Fruit fly (Drosophila melanogaster) whole organism, embryonic: ENCODE data around the gene CG45066.
A peak's percentile ranks its signal among the peaks of the same experiment; 100 is the strongest.

Source experiments
- Atf-2 ChIP-seq: fragments of 200-800 bp; sonication (Bioruptor generic); optimal IDR thresholded peaks from 2 replicates; lab custom pipeline; 2016; ENCODE audit warnings: missing biosample characterization, missing genetic modification characterization
- Atf6 ChIP-seq: fragments of 200-800 bp; sonication (Bioruptor generic); IDR thresholded peaks from 2 replicates; pipeline ENCODE4 v1.3.6; 2022; ENCODE audit warnings: missing biosample characterization, missing genetic modification characterization
- CG1024 ChIP-seq: fragments of 200-800 bp; sonication (Bioruptor generic); IDR thresholded peaks from 2 replicates; pipeline ENCODE4 v1.3.6; 2022; ENCODE audit warnings: missing biosample characterization, missing genetic modification characterization
- CG10654 ChIP-seq: fragments of 200-800 bp; sonication (Bioruptor generic); optimal IDR thresholded peaks from 2 replicates; lab custom pipeline; 2016; ENCODE audit warnings: missing biosample characterization, missing genetic modification characterization
- CG11723 ChIP-seq: fragments of 200-800 bp; sonication (Bioruptor generic); optimal IDR thresholded peaks from 2 replicates; lab custom pipeline; 2017; ENCODE audit warnings: missing biosample characterization, mild to moderate bottlenecking, missing genetic modification characterization
- CG12104 ChIP-seq: fragments of 200-800 bp; sonication (Bioruptor generic); optimal IDR thresholded peaks from 3 replicates; lab custom pipeline; 2016; ENCODE audit warnings: missing biosample characterization, missing genetic modification characterization
- CG12942 ChIP-seq: fragments of 200-800 bp; sonication (Bioruptor generic); optimal IDR thresholded peaks from 3 replicates; lab custom pipeline; 2016; ENCODE audit warnings: missing biosample characterization, missing genetic modification characterization
- CG14014 ChIP-seq: fragments of 200-800 bp; sonication (Bioruptor generic); IDR thresholded peaks from 2 replicates; pipeline ENCODE4 v1.3.6; 2022; ENCODE audit warnings: missing biosample characterization, missing genetic modification characterization
- CG15269 ChIP-seq: fragments of 200-800 bp; sonication (Bioruptor generic); optimal IDR thresholded peaks from 2 replicates; lab custom pipeline; 2018; ENCODE audit warnings: missing biosample characterization, mild to moderate bottlenecking, missing genetic modification characterization, moderate library complexity
- CG16813 ChIP-seq: fragments of 200-800 bp; sonication (Bioruptor generic); IDR thresholded peaks from 3 replicates; pipeline ENCODE4 v1.3.6; 2022; ENCODE audit warnings: missing biosample characterization, missing genetic modification characterization; ENCODE audit not compliant: partially characterized antibody
- CG30403 ChIP-seq: fragments of 200-800 bp; sonication (Bioruptor generic); optimal IDR thresholded peaks from 3 replicates; lab custom pipeline; 2016; ENCODE audit warnings: missing biosample characterization, missing genetic modification characterization
- CG3407 ChIP-seq: fragments of 200-800 bp; sonication (Bioruptor generic); optimal IDR thresholded peaks from 2 replicates; lab custom pipeline; 2018; ENCODE audit warnings: missing biosample characterization, mild to moderate bottlenecking, missing genetic modification characterization
- CG34224 ChIP-seq: fragments of 200-800 bp; sonication (Bioruptor generic); IDR thresholded peaks from 3 replicates; pipeline ENCODE4 v1.3.6; 2022; ENCODE audit warnings: missing biosample characterization, missing genetic modification characterization; ENCODE audit not compliant: partially characterized antibody
- CG34376 ChIP-seq: fragments of 200-800 bp; sonication (Bioruptor generic); optimal IDR thresholded peaks from 2 replicates; lab custom pipeline; 2018; ENCODE audit warnings: missing biosample characterization, mild to moderate bottlenecking, missing genetic modification characterization
- CG34422 ChIP-seq: fragments of 200-800 bp; sonication (Bioruptor generic); IDR thresholded peaks from 3 replicates; pipeline ENCODE4 v1.3.6; 2022; ENCODE audit warnings: missing biosample characterization, missing genetic modification characterization
- CG4328 ChIP-seq: fragments of 200-800 bp; sonication (Bioruptor generic); optimal IDR thresholded peaks from 3 replicates; lab custom pipeline; 2017; ENCODE audit warnings: missing biosample characterization, missing genetic modification reagents, missing genetic modification characterization
- CG6175 ChIP-seq: fragments of 200-800 bp; sonication (Bioruptor generic); IDR thresholded peaks from 3 replicates; pipeline ENCODE4 v1.3.6; 2022; ENCODE audit warnings: missing biosample characterization, missing genetic modification characterization
- CG6765 ChIP-seq: fragments of 200-800 bp; sonication (Bioruptor generic); optimal IDR thresholded peaks from 3 replicates; lab custom pipeline; 2017; ENCODE audit warnings: missing biosample characterization, mild to moderate bottlenecking, missing genetic modification characterization
- CG7786 ChIP-seq: fragments of 200-800 bp; sonication (Bioruptor generic); optimal IDR thresholded peaks from 2 replicates; lab custom pipeline; 2016; ENCODE audit warnings: missing biosample characterization, missing genetic modification characterization
- D19B ChIP-seq: fragments of 200-800 bp; sonication (Bioruptor generic); optimal IDR thresholded peaks from 2 replicates; lab custom pipeline; 2017; ENCODE audit warnings: missing biosample characterization, mild to moderate bottlenecking, missing genetic modification characterization
- Dad ChIP-seq: fragments of 200-800 bp; sonication (Bioruptor generic); optimal IDR thresholded peaks from 3 replicates; lab custom pipeline; 2016; ENCODE audit warnings: missing biosample characterization, missing genetic modification characterization
- Deaf1 ChIP-seq: fragments of 200-800 bp; optimal IDR thresholded peaks from 3 replicates; lab custom pipeline; 2019; ENCODE audit warnings: missing biosample characterization, mild to moderate bottlenecking, missing genetic modification characterization, moderate library complexity
- Dp ChIP-seq: fragments of 200-800 bp; sonication (Bioruptor generic); optimal IDR thresholded peaks from 2 replicates; lab custom pipeline; 2018; ENCODE audit warnings: missing biosample characterization, mild to moderate bottlenecking, missing genetic modification characterization, moderate library complexity
- Drgx ChIP-seq: fragments of 200-800 bp; sonication (Bioruptor generic); IDR thresholded peaks from 2 replicates; pipeline ENCODE4 v1.3.6; 2022; ENCODE audit warnings: missing biosample characterization, missing genetic modification characterization
- Ets97D ChIP-seq: fragments of 200-800 bp; sonication (Bioruptor generic); optimal IDR thresholded peaks from 3 replicates; lab custom pipeline; 2016; ENCODE audit warnings: missing biosample characterization, missing genetic modification characterization
- Gug ChIP-seq: fragments of 200-800 bp; sonication (Bioruptor generic); IDR thresholded peaks from 4 replicates; pipeline ENCODE4 v1.3.6; 2022; ENCODE audit warnings: missing biosample characterization, missing genetic modification characterization
- Hr39 ChIP-seq: fragments of >200 bp; optimal IDR thresholded peaks from 2 replicates; lab custom pipeline; 2017
- Kr ChIP-seq: fragments of 200-800 bp; sonication (Bioruptor generic); optimal IDR thresholded peaks from 2 replicates; lab custom pipeline; 2017; ENCODE audit warnings: missing biosample characterization, mild to moderate bottlenecking, missing genetic modification characterization
- Lhr ChIP-seq: fragments of 200-800 bp; sonication (Bioruptor generic); optimal IDR thresholded peaks from 3 replicates; lab custom pipeline; 2017; ENCODE audit warnings: mild to moderate bottlenecking, missing biosample characterization, missing genetic modification reagents, missing genetic modification characterization
- PHDP ChIP-seq: fragments of 200-800 bp; sonication (Bioruptor generic); optimal IDR thresholded peaks from 3 replicates; lab custom pipeline; 2018; ENCODE audit warnings: missing biosample characterization, mild to moderate bottlenecking, missing genetic modification characterization, moderate library complexity
- ara ChIP-seq: fragments of 200-800 bp; sonication (Bioruptor generic); IDR thresholded peaks from 2 replicates; pipeline ENCODE4 v1.3.6; 2022; ENCODE audit warnings: missing biosample characterization, missing genetic modification characterization
- az2 ChIP-seq: fragments of 200-800 bp; sonication (Bioruptor generic); optimal IDR thresholded peaks from 3 replicates; lab custom pipeline; 2016; ENCODE audit warnings: missing biosample characterization, missing genetic modification characterization
- bowl ChIP-seq: fragments of 200-800 bp; sonication (Bioruptor generic); IDR thresholded peaks from 2 replicates; pipeline ENCODE4 v1.3.6; 2022; ENCODE audit warnings: missing biosample characterization, missing genetic modification characterization
- br ChIP-seq: fragments of >200 bp; optimal IDR thresholded peaks from 2 replicates; lab custom pipeline; 2017
- chif ChIP-seq, 2 experiments: fragments of 200-800 bp; sonication (Bioruptor generic); optimal IDR thresholded peaks; 3 replicates each; lab custom pipeline; 2016; ENCODE audit warnings: missing biosample characterization in 2 of 2, missing genetic modification characterization in 2 of 2
- dmrt99B ChIP-seq: fragments of 200-800 bp; sonication (Bioruptor generic); optimal IDR thresholded peaks from 2 replicates; lab custom pipeline; 2018; ENCODE audit warnings: missing biosample characterization, mild to moderate bottlenecking, missing genetic modification characterization, moderate library complexity
- dysf ChIP-seq: fragments of 200-800 bp; sonication (Bioruptor generic); IDR thresholded peaks from 3 replicates; pipeline ENCODE4 v1.3.6; 2022; ENCODE audit warnings: missing biosample characterization, missing genetic modification characterization
- gem ChIP-seq: fragments of 200-800 bp; sonication (Bioruptor generic); optimal IDR thresholded peaks from 2 replicates; lab custom pipeline; 2019; ENCODE audit warnings: missing biosample characterization, mild to moderate bottlenecking, missing genetic modification characterization, moderate library complexity
- her ChIP-seq: fragments of 200-800 bp; sonication (Bioruptor generic); optimal IDR thresholded peaks from 2 replicates; lab custom pipeline; 2016; ENCODE audit warnings: missing biosample characterization, missing genetic modification characterization
- hth ChIP-seq: fragments of >200 bp; optimal IDR thresholded peaks from 2 replicates; lab custom pipeline; 2017; ENCODE audit warnings: inconsistent platforms
- knrl ChIP-seq: fragments of 200-800 bp; sonication (Bioruptor generic); IDR thresholded peaks from 3 replicates; pipeline ENCODE4 v1.3.6; 2022; ENCODE audit warnings: missing biosample characterization, missing genetic modification characterization; ENCODE audit not compliant: partially characterized antibody
- lola ChIP-seq, 3 experiments: fragments of >200 bp in 2 of 3; fragments of 200-800 bp in 1 of 3; sonication (Bioruptor generic) in 1 of 3; optimal IDR thresholded peaks; 2 replicates each; lab custom pipeline; 2017 to 2019; ENCODE audit warnings: missing biosample characterization in 3 of 3, missing genetic modification characterization in 3 of 3, mild to moderate bottlenecking in 1 of 3, moderate library complexity in 1 of 3
- nom ChIP-seq: fragments of 200-800 bp; sonication (Bioruptor generic); optimal IDR thresholded peaks from 2 replicates; lab custom pipeline; 2017; ENCODE audit warnings: missing biosample characterization, missing genetic modification characterization, mild to moderate bottlenecking, moderate library complexity, missing genetic modification reagents
- psq ChIP-seq: fragments of 200-800 bp; sonication (Bioruptor generic); optimal IDR thresholded peaks from 2 replicates; lab custom pipeline; 2017; ENCODE audit warnings: missing biosample characterization, missing genetic modification characterization
- rib ChIP-seq: fragments of 200-800 bp; sonication (Bioruptor generic); IDR thresholded peaks from 2 replicates; pipeline ENCODE4 v1.3.6; 2022; ENCODE audit warnings: missing biosample characterization, missing genetic modification characterization
- seq ChIP-seq: fragments of 200-800 bp; sonication (Bioruptor generic); IDR thresholded peaks from 2 replicates; pipeline ENCODE4 v1.3.6; 2022; ENCODE audit warnings: missing biosample characterization, missing genetic modification characterization
- sqz ChIP-seq: fragments of 200-800 bp; sonication (Bioruptor generic); optimal IDR thresholded peaks from 3 replicates; lab custom pipeline; 2018; ENCODE audit warnings: missing biosample characterization, mild to moderate bottlenecking, missing genetic modification characterization
- stwl ChIP-seq: fragments of 200-800 bp; sonication (Bioruptor generic); optimal IDR thresholded peaks from 3 replicates; lab custom pipeline; 2018; ENCODE audit warnings: missing biosample characterization, mild to moderate bottlenecking, missing genetic modification characterization, moderate library complexity
- tgo ChIP-seq: fragments of 200-800 bp; sonication (Bioruptor generic); IDR thresholded peaks from 3 replicates; pipeline ENCODE4 v1.3.6; 2022; ENCODE audit warnings: missing biosample characterization, missing genetic modification characterization
- vnd ChIP-seq: fragments of 200-800 bp; sonication (Bioruptor generic); IDR thresholded peaks from 3 replicates; pipeline ENCODE4 v1.3.6; 2022; ENCODE audit warnings: missing biosample characterization, missing genetic modification characterization; ENCODE audit not compliant: partially characterized antibody
- wor ChIP-seq: fragments of 200-800 bp; sonication (Bioruptor generic); IDR thresholded peaks from 2 replicates; pipeline ENCODE4 v1.3.6; 2022; ENCODE audit warnings: missing biosample characterization, missing genetic modification characterization
- zfh2 ChIP-seq: fragments of 200-800 bp; sonication (Bioruptor generic); optimal IDR thresholded peaks from 2 replicates; lab custom pipeline; 2016; ENCODE audit warnings: missing biosample characterization, missing genetic modification characterization

The CG45066 gene

dm6 chr3L:3127544-3127943, 16.5 kb upstream of the CG45066 start, which contains the start of gene promL (continued):
- TF ChIP-seq knrl (GFP tag; lab: Robert Waterston, UW) (peak; percentile 26; the same call in 1 of the 3 replicates), az2 (no peak), Lhr (GFP tag; lab: Kevin White, UChicago) (peak; percentile 88), CG6175 (GFP tag; lab: Robert Waterston, UW) (no peak), Atf6 (no peak), CG4328 (GFP tag; lab: Kevin White, UChicago) (peak; percentile 49), PHDP (tag; lab: Kevin White, UChicago) (peak; percentile 55), CG6765 (peak; percentile 81), Drgx (GFP tag; lab: Robert Waterston, UW) (no peak), Gug (GFP tag; lab: Robert Waterston, UW) (no peak), vnd (GFP tag; lab: Robert Waterston, UW) (no peak), CG16813 (GFP tag; lab: Robert Waterston, UW) (no peak), stwl (tag; lab: Kevin White, UChicago) (peak; percentile 79), CG34422 (peak; percentile 71; the same call in 1 of the 3 replicates), CG1024 (GFP tag; lab: Robert Waterston, UW) (no peak), Deaf1 (tag; lab: Kevin White, UChicago) (peak; percentile 40), Ets97D (GFP tag; lab: Kevin White, UChicago) (peak; percentile 98), ara (0 out of 2 replicates have a peak, but pooled peaks have one; percentile 12), dysf (GFP tag; lab: Robert Waterston, UW) (peak; percentile 64; the same call in 2 of the 3 replicates), seq (GFP tag; lab: Robert Waterston, UW) (no peak; the same call in 1 of the 2 replicates), tgo (GFP tag; lab: Robert Waterston, UW) (no peak; the same call in 2 of the 3 replicates), hth (lab: Kevin White, UChicago) (no peak), CG12104 (GFP tag; lab: Kevin White, UChicago) (peak; percentile 59), zfh2 (peak; percentile 6), CG15269 (tag; lab: Kevin White, UChicago) (peak; percentile 51), CG14014 (peak; percentile 33; the same call in 1 of the 2 replicates), Dad (GFP tag; lab: Kevin White, UChicago) (peak; percentile 13), Dp (GFP tag; lab: Kevin White, UChicago) (peak; percentile 77), gem (tag; lab: Kevin White, UChicago) (peak; percentile 39), chif (GFP tag; optimal IDR thresholded peaks at IDR 0.05; lab: Kevin White, UChicago) (peak; percentile 12 to 38), Hr39 (lab: Kevin White, UChicago) (no peak), psq (GFP tag; lab: Kevin White, UChicago) (no peak), wor (GFP tag; lab: Robert Waterston, UW) (no peak), CG34224 (GFP tag; lab: Robert Waterston, UW) (no peak), her (GFP tag; lab: Kevin White, UChicago) (no peak), Kr (GFP tag; lab: Kevin White, UChicago) (no peak), nom (peak; percentile 66), CG30403 (GFP tag; lab: Kevin White, UChicago) (peak; percentile 49), CG3407 (GFP tag; lab: Kevin White, UChicago) (peak; percentile 39), CG11723 (GFP tag; lab: Kevin White, UChicago) (peak; percentile 28), Atf-2 (GFP tag; lab: Kevin White, UChicago) (peak; percentile 16), CG10654 (GFP tag; lab: Kevin White, UChicago) (no peak), dmrt99B (tag; lab: Kevin White, UChicago) (peak; percentile 26), CG34376 (GFP tag; lab: Kevin White, UChicago) (peak; percentile 75), CG7786 (peak; percentile 27), sqz (GFP tag; lab: Kevin White, UChicago) (peak; percentile 40), bowl (no peak), lola (GFP tag; optimal IDR thresholded peaks at IDR 0.05; lab: Kevin White, UChicago) (peak in 1 of 3 experiments; percentile 3), br (lab: Kevin White, UChicago) (no peak), CG12942 (GFP tag; lab: Kevin White, UChicago) (no peak), D19B (peak; percentile 33), rib (GFP tag; lab: Robert Waterston, UW) (no peak)
